Fruit fly (Drosophila melanogaster) whole organism, prepupa: Measurements from ENCODE around the gene Gr28b.

Experiments used
- Blimp-1 ChIP-seq: fragments of 200-800 bp; sonication (Bioruptor generic); optimal IDR thresholded peaks from 3 replicates; lab custom pipeline; 2017; ENCODE audit warnings: missing biosample characterization, missing genetic modification characterization, mild to moderate bottlenecking, moderate library complexity, missing genetic modification reagents
- CG11762 ChIP-seq: fragments of 200-800 bp; sonication (Bioruptor generic); optimal IDR thresholded peaks from 3 replicates; lab custom pipeline; 2016; ENCODE audit warnings: missing biosample characterization, missing genetic modification characterization; ENCODE audit not compliant: insufficient read depth
- CG16779 ChIP-seq: fragments of 200-800 bp; sonication (Bioruptor generic); optimal IDR thresholded peaks from 3 replicates; lab custom pipeline; 2017; ENCODE audit warnings: missing biosample characterization, mild to moderate bottlenecking, missing genetic modification characterization
- CG7368 ChIP-seq: fragments of 200-800 bp; sonication (Bioruptor generic); optimal IDR thresholded peaks from 3 replicates; lab custom pipeline; 2016; ENCODE audit warnings: missing biosample characterization, missing genetic modification characterization
- Gug ChIP-seq: fragments of 200-800 bp; sonication (Bioruptor generic); IDR thresholded peaks from 2 replicates; pipeline ENCODE4 v1.3.6; 2022; ENCODE audit warnings: missing biosample characterization, missing genetic modification characterization
- Hr4 ChIP-seq: fragments of 200-800 bp; sonication (Bioruptor generic); optimal IDR thresholded peaks from 3 replicates; lab custom pipeline; 2016; ENCODE audit warnings: missing biosample characterization, missing genetic modification characterization
- Sox102F ChIP-seq: fragments of 200-800 bp; sonication (Bioruptor generic); optimal IDR thresholded peaks from 2 replicates; lab custom pipeline; 2016; ENCODE audit warnings: missing biosample characterization, mild to moderate bottlenecking, missing genetic modification characterization
- eg ChIP-seq: fragments of 200-800 bp; sonication (Bioruptor generic); IDR thresholded peaks from 3 replicates; pipeline ENCODE4 v1.3.6; 2022; ENCODE audit warnings: missing biosample characterization, missing genetic modification characterization

dm6 chr2L:7423333-7423895, 38.6 kb downstream of the Gr28b start:
- TF ChIP-seq CG7368 (GFP tag; lab: Kevin White, UChicago) = peak; percentile 63
- TF ChIP-seq Sox102F (GFP tag; lab: Kevin White, UChicago) = peak; percentile 81
- peak; percentile 72 for TF ChIP-seq Hr4
- TF ChIP-seq CG11762 (GFP tag; lab: Kevin White, UChicago) = peak; percentile 71
- peak; percentile 14 for TF ChIP-seq Blimp-1 (GFP tag; lab: Kevin White, UChicago)
- peak; percentile 85 for TF ChIP-seq eg (GFP tag; lab: Robert Waterston, UW)
- TF ChIP-seq Gug (GFP tag; lab: Robert Waterston, UW) = peak; percentile 37
- peak; percentile 59 for TF ChIP-seq CG16779 (tag; lab: Kevin White, UChicago)
